1 fruit fly cellular context compared by ENCODE assay signal in the genomic region with DNA sequence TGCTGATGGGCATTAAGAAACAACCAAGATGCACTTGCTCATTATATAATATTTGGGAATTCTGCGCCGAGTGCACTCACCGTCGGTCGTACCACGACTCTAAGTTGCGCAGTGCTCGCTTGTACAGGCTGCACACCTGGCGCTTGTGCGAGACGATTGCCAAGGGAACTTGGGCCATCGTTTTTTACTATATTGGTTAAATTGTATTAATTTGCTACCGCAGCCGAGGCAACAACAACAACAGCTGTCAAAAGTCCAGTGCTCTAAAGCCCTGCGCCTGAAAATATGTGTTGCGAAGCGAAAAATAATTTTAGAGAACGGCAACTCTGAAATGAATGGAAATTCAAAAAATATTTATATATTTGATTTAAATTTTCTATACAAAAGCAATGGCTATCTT.
A peak's percentile ranks its signal among the peaks of the same experiment; 100 is the strongest.
TF ChIP-seq lines count a peak whose summit lies in the region.

A gene (minus strand): TSS at position 349 of the 400 bp plus-strand sequence.

TF ChIP-seq in whole organism, embryonic, 481 proteins besides CTCF, POLR2A, EP300 and RAD21 (continued from another document and continues in another):
- TF ChIP-seq ERR (GFP tag; optimal IDR thresholded peaks at IDR 0.05; lab: Kevin White, UChicago) (no peak), zfh2 (GFP tag; optimal IDR thresholded peaks at IDR 0.05; lab: Kevin White, UChicago) (peak; percentile 40), CG6272 (GFP tag; IDR thresholded peaks at IDR 0.05; lab: Robert Waterston, UW) (no peak), Ravus (GFP tag; IDR thresholded peaks at IDR 0.05; lab: Robert Waterston, UW) (no peak), nerfin-1 (tag; optimal IDR thresholded peaks at IDR 0.05; lab: Kevin White, UChicago) (no peak), cg (GFP tag; optimal IDR thresholded peaks at IDR 0.05; lab: Kevin White, UChicago) (no peak), grau (tag; optimal IDR thresholded peaks at IDR 0.05; lab: Kevin White, UChicago) (peak; percentile 43), CG11696 (GFP tag; IDR thresholded peaks at IDR 0.05; lab: Robert Waterston, UW) (no peak), Oli (tag; optimal IDR thresholded peaks at IDR 0.05; lab: Kevin White, UChicago) (no peak), gcm (GFP tag; optimal IDR thresholded peaks at IDR 0.05; lab: Kevin White, UChicago) (no peak), ham (GFP tag; IDR thresholded peaks at IDR 0.05; lab: Robert Waterston, UW) (no peak), Dad (GFP tag; optimal IDR thresholded peaks at IDR 0.05; lab: Kevin White, UChicago) (peak; percentile 50), gfzf (GFP tag; optimal IDR thresholded peaks at IDR 0.05; lab: Kevin White, UChicago) (no peak), MBD-R2 (GFP tag; IDR thresholded peaks at IDR 0.05; lab: Robert Waterston, UW) (peak; percentile 85), bsh (GFP tag; optimal IDR thresholded peaks at IDR 0.05; lab: Kevin White, UChicago) (peak in 1 of 2 experiments; percentile 26), CG12071 (GFP tag; optimal IDR thresholded peaks at IDR 0.05; lab: Kevin White, UChicago) (no peak), CG12299 (tag; optimal IDR thresholded peaks at IDR 0.05; lab: Kevin White, UChicago) (no peak), scrt (GFP tag; optimal IDR thresholded peaks at IDR 0.05; lab: Kevin White, UChicago) (peak; percentile 24), Oaz (GFP tag; IDR thresholded peaks at IDR 0.05; lab: Robert Waterston, UW) (no peak), Ada2b (GFP tag; IDR thresholded peaks at IDR 0.05; lab: Robert Waterston, UW) (no peak), Hmx (GFP tag; optimal IDR thresholded peaks at IDR 0.05; lab: Kevin White, UChicago) (no peak), CG10959 (GFP tag; IDR thresholded peaks at IDR 0.05; lab: Robert Waterston, UW) (no peak), CG2889 (GFP tag; IDR thresholded peaks at IDR 0.05; lab: Robert Waterston, UW) (no peak), bigmax (GFP tag; optimal IDR thresholded peaks at IDR 0.05; lab: Kevin White, UChicago) (no peak), PHDP (tag; optimal IDR thresholded peaks at IDR 0.05; lab: Kevin White, UChicago) (peak; percentile 24), B-H1 (GFP tag; IDR thresholded peaks at IDR 0.05; lab: Robert Waterston, UW) (no peak), run (tag; optimal IDR thresholded peaks at IDR 0.05; lab: Kevin White, UChicago) (peak; percentile 12), CG6813 (GFP tag; optimal IDR thresholded peaks at IDR 0.05; lab: Kevin White, UChicago) (no peak), CG12391 (tag; optimal IDR thresholded peaks at IDR 0.05; lab: Kevin White, UChicago) (peak; percentile 18), pnt (GFP tag; optimal IDR thresholded peaks at IDR 0.05; lab: Kevin White, UChicago) (no peak), bcd (GFP tag; optimal IDR thresholded peaks at IDR 0.05; lab: Kevin White, UChicago) (peak; percentile 37), Nf-YC (tag; optimal IDR thresholded peaks at IDR 0.05; lab: Kevin White, UChicago) (peak; percentile 47), zen2 (GFP tag; IDR thresholded peaks at IDR 0.05; lab: Robert Waterston, UW; ENCODE audit: partially characterized antibody) (no peak), E2f2 (GFP tag; IDR thresholded peaks at IDR 0.05; lab: Robert Waterston, UW) (peak; percentile 93), CG3995 (GFP tag; optimal IDR thresholded peaks at IDR 0.05; lab: Kevin White, UChicago) (peak; percentile 32), HLH4C (GFP tag; IDR thresholded peaks at IDR 0.05; lab: Robert Waterston, UW; ENCODE audit: partially characterized antibody) (no peak), Taf1 (GFP tag; IDR thresholded peaks at IDR 0.05; lab: Robert Waterston, UW) (no peak), en (GFP tag; optimal IDR thresholded peaks at IDR 0.05; lab: Kevin White, UChicago) (no peak), pros (GFP tag; optimal IDR thresholded peaks at IDR 0.05; lab: Kevin White, UChicago) (no peak), Dp (GFP tag; optimal IDR thresholded peaks at IDR 0.05; lab: Kevin White, UChicago) (peak; percentile 88), stwl (tag; optimal IDR thresholded peaks at IDR 0.05; lab: Kevin White, UChicago) (peak; percentile 96), Hey (tag; optimal IDR thresholded peaks at IDR 0.05; lab: Kevin White, UChicago) (no peak), Fer1 (GFP tag; optimal IDR thresholded peaks at IDR 0.05; lab: Kevin White, UChicago) (peak; percentile 61), Side (GFP tag; optimal IDR thresholded peaks at IDR 0.05; lab: Kevin White, UChicago) (no peak), CG2129 (GFP tag; IDR thresholded peaks at IDR 0.05; lab: Robert Waterston, UW; ENCODE audit: partially characterized antibody) (no peak), CG34376 (GFP tag; optimal IDR thresholded peaks at IDR 0.05; lab: Kevin White, UChicago) (peak; percentile 33), CG12769 (tag; optimal IDR thresholded peaks at IDR 0.05; lab: Kevin White, UChicago) (no peak), H2.0 (GFP tag; IDR thresholded peaks at IDR 0.05; lab: Robert Waterston, UW) (peak; percentile 50), H15 (GFP tag; IDR thresholded peaks at IDR 0.05; lab: Robert Waterston, UW) (no peak), Mad (GFP tag; optimal IDR thresholded peaks at IDR 0.05; lab: Kevin White, UChicago) (no peak), BtbVII (GFP tag; optimal IDR thresholded peaks at IDR 0.05; lab: Kevin White, UChicago) (no peak), Bdp1 (GFP tag; optimal IDR thresholded peaks at IDR 0.05; lab: Kevin White, UChicago) (peak; percentile 66), chinmo (GFP tag; IDR thresholded peaks at IDR 0.05; lab: Robert Waterston, UW; ENCODE audit: partially characterized antibody) (no peak), Lim3 (GFP tag; IDR thresholded peaks at IDR 0.05; lab: Robert Waterston, UW) (no peak), wor (GFP tag; IDR thresholded peaks at IDR 0.05; lab: Robert Waterston, UW) (no peak), zf30C (GFP tag; optimal IDR thresholded peaks at IDR 0.05; lab: Kevin White, UChicago) (no peak), jumu (GFP tag; optimal IDR thresholded peaks at IDR 0.05; lab: Kevin White, UChicago) (no peak), CG33213 (GFP tag; optimal IDR thresholded peaks at IDR 0.05; lab: Kevin White, UChicago) (peak; percentile 30), CG8290 (GFP tag; optimal IDR thresholded peaks at IDR 0.05; lab: Kevin White, UChicago) (no peak), CG8290 (tag; optimal IDR thresholded peaks at IDR 0.05; lab: Kevin White, UChicago) (peak in 1 of 2 experiments; percentile 49), ap (GFP tag; IDR thresholded peaks at IDR 0.05; lab: Robert Waterston, UW) (no peak), CG33557 (GFP tag; optimal IDR thresholded peaks at IDR 0.05; lab: Kevin White, UChicago) (no peak), usp (GFP tag; optimal IDR thresholded peaks at IDR 0.05; lab: Kevin White, UChicago) (no peak), CG10267 (tag; optimal IDR thresholded peaks at IDR 0.05; lab: Kevin White, UChicago) (peak; percentile 93), insv (GFP tag; optimal IDR thresholded peaks at IDR 0.05; lab: Kevin White, UChicago) (no peak), CG3838 (GFP tag; optimal IDR thresholded peaks at IDR 0.05; lab: Kevin White, UChicago) (no peak), CG1529 (GFP tag; optimal IDR thresholded peaks at IDR 0.05; lab: Kevin White, UChicago) (no peak), GATAe (GFP tag; conservative IDR thresholded peaks at IDR 0.05; lab: Robert Waterston, UW) (no peak), dm (GFP tag; optimal IDR thresholded peaks at IDR 0.05; lab: Kevin White, UChicago) (no peak), CG7357 (GFP tag; IDR thresholded peaks at IDR 0.05; lab: Robert Waterston, UW) (no peak), emc (GFP tag; optimal IDR thresholded peaks at IDR 0.05; lab: Kevin White, UChicago) (no peak), CG13775 (GFP tag; optimal IDR thresholded peaks at IDR 0.05; lab: Kevin White, UChicago) (no peak), CoRest (tag; optimal IDR thresholded peaks at IDR 0.05; lab: Kevin White, UChicago) (peak; percentile 6), CG10565 (GFP tag; optimal IDR thresholded peaks at IDR 0.05; lab: Kevin White, UChicago) (no peak), CG14710 (tag; optimal IDR thresholded peaks at IDR 0.05; lab: Kevin White, UChicago) (peak; percentile 42), Fer3 (tag; optimal IDR thresholded peaks at IDR 0.05; lab: Kevin White, UChicago) (peak; percentile 31), shn (GFP tag; optimal IDR thresholded peaks at IDR 0.05; lab: Kevin White, UChicago) (peak; percentile 6), br (optimal IDR thresholded peaks at IDR 0.05; lab: Kevin White, UChicago) (no peak), ac (GFP tag; optimal IDR thresholded peaks at IDR 0.05; lab: Kevin White, UChicago) (no peak), CG9932 (GFP tag; IDR thresholded peaks at IDR 0.05; lab: Robert Waterston, UW) (peak; percentile 70), Atf-2 (GFP tag; optimal IDR thresholded peaks at IDR 0.05; lab: Kevin White, UChicago) (no peak), ewg (GFP tag; optimal IDR thresholded peaks at IDR 0.05; lab: Kevin White, UChicago) (peak; percentile 52), CG6254 (GFP tag; optimal IDR thresholded peaks at IDR 0.05; lab: Kevin White, UChicago) (no peak), Dip3 (GFP tag; optimal IDR thresholded peaks at IDR 0.05; lab: Kevin White, UChicago) (peak; percentile 61), CG32532 (GFP tag; IDR thresholded peaks at IDR 0.05; lab: Robert Waterston, UW) (peak; percentile 57), CG7271 (tag; optimal IDR thresholded peaks at IDR 0.05; lab: Kevin White, UChicago) (no peak), CG12104 (GFP tag; optimal IDR thresholded peaks at IDR 0.05; lab: Kevin White, UChicago) (no peak), nmo (GFP tag; optimal IDR thresholded peaks at IDR 0.05; lab: Kevin White, UChicago) (peak; percentile 39), sc (optimal IDR thresholded peaks at IDR 0.05; lab: Kevin White, UChicago) (no peak), sc (GFP tag; optimal IDR thresholded peaks at IDR 0.05; lab: Kevin White, UChicago) (no peak), grn (GFP tag; optimal IDR thresholded peaks at IDR 0.05; lab: Kevin White, UChicago) (no peak), fd96Cb (tag; optimal IDR thresholded peaks at IDR 0.05; lab: Kevin White, UChicago) (no peak), CG16779 (GFP tag; IDR thresholded peaks at IDR 0.05; lab: Robert Waterston, UW) (no peak), CG17912 (GFP tag; optimal IDR thresholded peaks at IDR 0.05; lab: Kevin White, UChicago) (no peak), CG13296 (GFP tag; optimal IDR thresholded peaks at IDR 0.05; lab: Kevin White, UChicago) (peak; percentile 36), E2f1 (GFP tag; IDR thresholded peaks at IDR 0.05; lab: Robert Waterston, UW) (no peak), sna (GFP tag; IDR thresholded peaks at IDR 0.05; lab: Robert Waterston, UW; ENCODE audit: partially characterized antibody) (peak; percentile 43; the same call in 1 of the 2 replicates), CG4360 (GFP tag; IDR thresholded peaks at IDR 0.05; lab: Robert Waterston, UW) (peak; percentile 97), danr (GFP tag; IDR thresholded peaks at IDR 0.05; lab: Robert Waterston, UW) (no peak), Scr (GFP tag; IDR thresholded peaks at IDR 0.05; lab: Robert Waterston, UW; ENCODE audit: partially characterized antibody) (0 out of 2 replicates have a peak, but pooled peaks have one; percentile 25), CG2120 (GFP tag; optimal IDR thresholded peaks at IDR 0.05; lab: Kevin White, UChicago) (peak; percentile 73), vfl (GFP tag; optimal IDR thresholded peaks at IDR 0.05; lab: Kevin White, UChicago) (no peak), HHEX (GFP tag; optimal IDR thresholded peaks at IDR 0.05; lab: Kevin White, UChicago) (peak; percentile 47), CG15479 (GFP tag; optimal IDR thresholded peaks at IDR 0.05; lab: Kevin White, UChicago) (no peak), pfk (GFP tag; optimal IDR thresholded peaks at IDR 0.05; lab: Kevin White, UChicago) (no peak), ken (GFP tag; IDR thresholded peaks at IDR 0.05; lab: Robert Waterston, UW) (no peak), NC2β (GFP tag; optimal IDR thresholded peaks at IDR 0.05; lab: Kevin White, UChicago) (peak; percentile 17), CG13123 (GFP tag; optimal IDR thresholded peaks at IDR 0.05; lab: Kevin White, UChicago) (no peak), zfh1 (GFP tag; IDR thresholded peaks at IDR 0.05; lab: Robert Waterston, UW) (peak; percentile 66), sisA (GFP tag; IDR thresholded peaks at IDR 0.05; lab: Robert Waterston, UW) (no peak), ato (GFP tag; IDR thresholded peaks at IDR 0.05; lab: Robert Waterston, UW; ENCODE audit: partially characterized antibody) (no peak; the same call in 1 of the 2 replicates), sqz (GFP tag; optimal IDR thresholded peaks at IDR 0.05; lab: Kevin White, UChicago) (no peak), CG31388 (GFP tag; optimal IDR thresholded peaks at IDR 0.05; lab: Kevin White, UChicago) (no peak), lov (optimal IDR thresholded peaks at IDR 0.05; lab: Kevin White, UChicago) (no peak), lov (GFP tag; IDR thresholded peaks at IDR 0.05; lab: Robert Waterston, UW) (no peak), gro (GFP tag; optimal IDR thresholded peaks at IDR 0.05; lab: Kevin White, UChicago) (peak; percentile 32), CG3281 (GFP tag; optimal IDR thresholded peaks at IDR 0.05; lab: Kevin White, UChicago) (peak; percentile 56), trh (GFP tag; optimal IDR thresholded peaks at IDR 0.05; lab: Kevin White, UChicago) (no peak), CG8388 (GFP tag; optimal IDR thresholded peaks at IDR 0.05; lab: Kevin White, UChicago) (no peak), CG1603 (tag; optimal IDR thresholded peaks at IDR 0.05; lab: Kevin White, UChicago) (peak; percentile 46), Sin3A (optimal IDR thresholded peaks at IDR 0.05; lab: Kevin White, UChicago) (no peak), CG16863 (GFP tag; optimal IDR thresholded peaks at IDR 0.05; lab: Kevin White, UChicago) (no peak), ash1 (GFP tag; optimal IDR thresholded peaks at IDR 0.05; lab: Kevin White, UChicago) (no peak), Lhr (GFP tag; optimal IDR thresholded peaks at IDR 0.05; lab: Kevin White, UChicago) (peak; percentile 34), Hand (GFP tag; optimal IDR thresholded peaks at IDR 0.05; lab: Kevin White, UChicago) (no peak), Chrac-16 (GFP tag; optimal IDR thresholded peaks at IDR 0.05; lab: Kevin White, UChicago) (peak; percentile 15), CG7928 (GFP tag; optimal IDR thresholded peaks at IDR 0.05; lab: Kevin White, UChicago) (no peak), CG6791 (GFP tag; IDR thresholded peaks at IDR 0.05; lab: Robert Waterston, UW; ENCODE audit: partially characterized antibody) (0 out of 3 replicates have a peak, but pooled peaks have one; percentile 41), CG15269 (tag; optimal IDR thresholded peaks at IDR 0.05; lab: Kevin White, UChicago) (peak; percentile 30), Dbx (GFP tag; IDR thresholded peaks at IDR 0.05; lab: Robert Waterston, UW) (peak; percentile 24; the same call in 1 of the 3 replicates), CG4820 (GFP tag; optimal IDR thresholded peaks at IDR 0.05; lab: Kevin White, UChicago) (peak; percentile 39)
